Fruit fly (Drosophila melanogaster): ENCODE data around the gene Dph2.

The Dph2 gene

dm6 chr3R:14893791-14894782 is at the start of gene Dph2 (continued):
- TF ChIP-seq phol (tag; optimal IDR thresholded peaks at IDR 0.05): peak; percentile 83
- no peak for TF ChIP-seq btn (GFP tag; optimal IDR thresholded peaks at IDR 0.05)
- TF ChIP-seq p53 (GFP tag; optimal IDR thresholded peaks at IDR 0.05): peak; percentile 14
- TF ChIP-seq pzg (GFP tag; optimal IDR thresholded peaks at IDR 0.05): peak; percentile 58
- peak; percentile 52 for TF ChIP-seq ind (GFP tag; optimal IDR thresholded peaks at IDR 0.05)
- peak; percentile 75 for TF ChIP-seq sisA (GFP tag; IDR thresholded peaks at IDR 0.05)
- TF ChIP-seq sqz (GFP tag; optimal IDR thresholded peaks at IDR 0.05): no peak
- TF ChIP-seq CG8944 (GFP tag; optimal IDR thresholded peaks at IDR 0.05): peak; percentile 8
- TF ChIP-seq CG2712 (tag; optimal IDR thresholded peaks at IDR 0.05): peak; percentile 89
- TF ChIP-seq HLH54F (GFP tag; optimal IDR thresholded peaks at IDR 0.05): peak; percentile 22
- TF ChIP-seq CG18764 (GFP tag; optimal IDR thresholded peaks at IDR 0.05): peak; percentile 32
- peak; percentile 42 for TF ChIP-seq CG10543 (GFP tag; optimal IDR thresholded peaks at IDR 0.05)
- no peak for TF ChIP-seq bowl (GFP tag; IDR thresholded peaks at IDR 0.05)
- TF ChIP-seq dan (GFP tag; IDR thresholded peaks at IDR 0.05): no peak
- TF ChIP-seq CG17385 (GFP tag; optimal IDR thresholded peaks at IDR 0.05): peak; percentile 65
- TF ChIP-seq sob (GFP tag; IDR thresholded peaks at IDR 0.05): peak; percentile 79
- TF ChIP-seq CG30403 (GFP tag; optimal IDR thresholded peaks at IDR 0.05): peak; percentile 54
- peak; percentile 42 for TF ChIP-seq onecut (GFP tag; IDR thresholded peaks at IDR 0.05)
- TF ChIP-seq CG11456 (GFP tag; IDR thresholded peaks at IDR 0.05): peak; percentile 76
- TF ChIP-seq slp2 (GFP tag; optimal IDR thresholded peaks at IDR 0.05): peak; percentile 23
- TF ChIP-seq CG15601 (tag; optimal IDR thresholded peaks at IDR 0.05): peak; percentile 63
- peak; percentile 62 for TF ChIP-seq CG17186 (GFP tag; optimal IDR thresholded peaks at IDR 0.05)
- TF ChIP-seq CG9609 (GFP tag; optimal IDR thresholded peaks at IDR 0.05): peak; percentile 3
- TF ChIP-seq zfh1 (GFP tag; IDR thresholded peaks at IDR 0.05): peak; percentile 80
- peak; percentile 92 for TF ChIP-seq CG32532 (GFP tag; IDR thresholded peaks at IDR 0.05)
- no peak for TF ChIP-seq Bgb (GFP tag; IDR thresholded peaks at IDR 0.05; ENCODE audit: partially characterized antibody)
- TF ChIP-seq Hmx (GFP tag; optimal IDR thresholded peaks at IDR 0.05): no peak
- TF ChIP-seq CG10274 (GFP tag; optimal IDR thresholded peaks at IDR 0.05): no peak
- TF ChIP-seq mam (GFP tag; optimal IDR thresholded peaks at IDR 0.05): peak; percentile 30
- TF ChIP-seq NFAT (GFP tag; IDR thresholded peaks at IDR 0.05): peak; percentile 81
- peak; percentile 12; the same call in 2 of the 3 replicates for TF ChIP-seq CG11560 (tag; IDR thresholded peaks at IDR 0.05)
- TF ChIP-seq lbe (GFP tag; optimal IDR thresholded peaks at IDR 0.05): no peak
- peak; percentile 91 for TF ChIP-seq CG18262 (tag; optimal IDR thresholded peaks at IDR 0.05)
- TF ChIP-seq Meics (GFP tag; optimal IDR thresholded peaks at IDR 0.05): peak; percentile 80
- peak; percentile 79; the same call in 2 of the 3 replicates for TF ChIP-seq C15 (GFP tag; IDR thresholded peaks at IDR 0.05)
- 0 out of 4 replicates have a peak, but pooled peaks have one; percentile 25 for TF ChIP-seq chinmo (GFP tag; IDR thresholded peaks at IDR 0.05; ENCODE audit: partially characterized antibody)
- no peak for TF ChIP-seq CG13123 (GFP tag; optimal IDR thresholded peaks at IDR 0.05)
- TF ChIP-seq CG3838 (GFP tag; optimal IDR thresholded peaks at IDR 0.05): no peak
- no peak for TF ChIP-seq CG12071 (GFP tag; optimal IDR thresholded peaks at IDR 0.05)
- TF ChIP-seq Hand (GFP tag; optimal IDR thresholded peaks at IDR 0.05): no peak
- TF ChIP-seq emc (GFP tag; optimal IDR thresholded peaks at IDR 0.05): no peak
- TF ChIP-seq CG6689 (GFP tag; IDR thresholded peaks at IDR 0.05): peak; percentile 75
- peak; percentile 84 for TF ChIP-seq CG10366 (GFP tag; IDR thresholded peaks at IDR 0.05)
- TF ChIP-seq CG7839 (tag; optimal IDR thresholded peaks at IDR 0.05): peak; percentile 87
- no peak for TF ChIP-seq Gsc (GFP tag; IDR thresholded peaks at IDR 0.05)
- peak; percentile 83 for TF ChIP-seq gcm (GFP tag; optimal IDR thresholded peaks at IDR 0.05)
- peak; percentile 32 for TF ChIP-seq CG4820 (GFP tag; optimal IDR thresholded peaks at IDR 0.05)
- TF ChIP-seq GATAe (GFP tag; conservative IDR thresholded peaks at IDR 0.05): 0 out of 2 replicates have a peak, but pooled peaks have one; percentile 19
- peak; percentile 14 for TF ChIP-seq maf-S (GFP tag; optimal IDR thresholded peaks at IDR 0.05)

Measured in whole organism, embryonic.